Fruit fly (Drosophila melanogaster) whole organism, embryonic: Measurements from ENCODE around the gene Arp3.

ENCODE experiments used
- Bgb ChIP-seq: fragments of 200-800 bp; sonication (Bioruptor generic); IDR thresholded peaks from 2 replicates; pipeline ENCODE4 v1.3.6; 2022; ENCODE audit warnings: missing biosample characterization, missing genetic modification characterization; ENCODE audit not compliant: partially characterized antibody
- BtbVII ChIP-seq: fragments of 200-800 bp; sonication (Bioruptor generic); optimal IDR thresholded peaks from 3 replicates; lab custom pipeline; 2017; ENCODE audit warnings: missing biosample characterization, mild to moderate bottlenecking, missing genetic modification characterization
- CG10959 ChIP-seq: fragments of 200-800 bp; sonication (Bioruptor generic); IDR thresholded peaks from 2 replicates; pipeline ENCODE4 v1.3.6; 2022; ENCODE audit warnings: missing biosample characterization, missing genetic modification characterization
- CG12769 ChIP-seq: fragments of 200-800 bp; sonication (Bioruptor generic); optimal IDR thresholded peaks from 2 replicates; lab custom pipeline; 2019; ENCODE audit warnings: missing biosample characterization, mild to moderate bottlenecking, missing genetic modification characterization, moderate library complexity
- CG13424 ChIP-seq: fragments of 200-800 bp; sonication (Bioruptor generic); optimal IDR thresholded peaks from 2 replicates; lab custom pipeline; 2019; ENCODE audit warnings: missing biosample characterization, mild to moderate bottlenecking, missing genetic modification characterization, moderate library complexity
- CG14860 ChIP-seq: fragments of 200-800 bp; sonication (Bioruptor generic); IDR thresholded peaks from 3 replicates; pipeline ENCODE4 v1.3.6; 2022; ENCODE audit warnings: missing biosample characterization, missing genetic modification characterization; ENCODE audit not compliant: partially characterized antibody
- CG14965 ChIP-seq: fragments of 200-800 bp; sonication (Bioruptor generic); optimal IDR thresholded peaks from 2 replicates; lab custom pipeline; 2016; ENCODE audit warnings: missing biosample characterization, missing genetic modification characterization, borderline replicate concordance
- CG17328 ChIP-seq: fragments of 200-800 bp; sonication (Bioruptor generic); IDR thresholded peaks from 2 replicates; pipeline ENCODE4 v1.3.6; 2022; ENCODE audit warnings: missing biosample characterization, missing genetic modification characterization
- CG18262 ChIP-seq: fragments of 200-800 bp; optimal IDR thresholded peaks from 3 replicates; lab custom pipeline; 2019; ENCODE audit warnings: missing biosample characterization, mild to moderate bottlenecking, missing genetic modification characterization, moderate library complexity
- CG18764 ChIP-seq: fragments of 200-800 bp; sonication (Bioruptor generic); optimal IDR thresholded peaks from 3 replicates; lab custom pipeline; 2016; ENCODE audit warnings: missing biosample characterization, missing genetic modification characterization
- CG2116 ChIP-seq: fragments of 200-800 bp; sonication (Bioruptor generic); optimal IDR thresholded peaks from 3 replicates; lab custom pipeline; 2018; ENCODE audit warnings: missing biosample characterization, mild to moderate bottlenecking, missing genetic modification characterization
- CG31224 ChIP-seq: fragments of 200-800 bp; sonication (Bioruptor generic); IDR thresholded peaks from 2 replicates; pipeline ENCODE4 v1.3.6; 2022; ENCODE audit warnings: missing biosample characterization, missing genetic modification characterization
- CG34224 ChIP-seq: fragments of 200-800 bp; sonication (Bioruptor generic); IDR thresholded peaks from 3 replicates; pipeline ENCODE4 v1.3.6; 2022; ENCODE audit warnings: missing biosample characterization, missing genetic modification characterization; ENCODE audit not compliant: partially characterized antibody
- CG34422 ChIP-seq: fragments of 200-800 bp; sonication (Bioruptor generic); IDR thresholded peaks from 3 replicates; pipeline ENCODE4 v1.3.6; 2022; ENCODE audit warnings: missing biosample characterization, missing genetic modification characterization
- CG7271 ChIP-seq: fragments of 200-800 bp; sonication (Bioruptor generic); optimal IDR thresholded peaks from 2 replicates; lab custom pipeline; 2018; ENCODE audit warnings: missing biosample characterization, mild to moderate bottlenecking, missing genetic modification characterization, moderate library complexity
- CG7357 ChIP-seq: fragments of 200-800 bp; sonication (Bioruptor generic); IDR thresholded peaks from 3 replicates; pipeline ENCODE4 v1.3.6; 2022; ENCODE audit warnings: missing biosample characterization, missing genetic modification characterization
- CG7963 ChIP-seq: fragments of 200-800 bp; sonication (Bioruptor generic); IDR thresholded peaks from 3 replicates; pipeline ENCODE4 v1.3.6; 2022; ENCODE audit warnings: missing biosample characterization, missing genetic modification characterization; ENCODE audit not compliant: partially characterized antibody
- Chrac-16 ChIP-seq: fragments of 200-800 bp; sonication (Bioruptor generic); optimal IDR thresholded peaks from 3 replicates; lab custom pipeline; 2016; ENCODE audit warnings: missing biosample characterization, missing genetic modification characterization
- CrebB ChIP-seq: fragments of 200-800 bp; sonication (Bioruptor generic); optimal IDR thresholded peaks from 3 replicates; lab custom pipeline; 2018; ENCODE audit warnings: missing biosample characterization, mild to moderate bottlenecking, missing genetic modification characterization
- Dbx ChIP-seq: fragments of 200-800 bp; sonication (Bioruptor generic); IDR thresholded peaks from 3 replicates; pipeline ENCODE4 v1.3.6; 2022; ENCODE audit warnings: missing biosample characterization, missing genetic modification characterization
- ERR ChIP-seq: fragments of 200-800 bp; sonication (Bioruptor generic); optimal IDR thresholded peaks from 2 replicates; lab custom pipeline; 2016; ENCODE audit warnings: missing biosample characterization, missing genetic modification characterization
- Ets97D ChIP-seq: fragments of 200-800 bp; sonication (Bioruptor generic); optimal IDR thresholded peaks from 3 replicates; lab custom pipeline; 2016; ENCODE audit warnings: missing biosample characterization, missing genetic modification characterization
- Fer1 ChIP-seq: fragments of 200-800 bp; sonication (Bioruptor generic); optimal IDR thresholded peaks from 2 replicates; lab custom pipeline; 2017; ENCODE audit warnings: missing biosample characterization, mild to moderate bottlenecking, missing genetic modification characterization
- H2.0 ChIP-seq: fragments of 200-800 bp; sonication (Bioruptor generic); IDR thresholded peaks from 2 replicates; pipeline ENCODE4 v1.3.6; 2022; ENCODE audit warnings: missing biosample characterization, missing genetic modification characterization
- Hand ChIP-seq: fragments of 200-800 bp; sonication (Bioruptor generic); optimal IDR thresholded peaks from 2 replicates; lab custom pipeline; 2017; ENCODE audit warnings: mild to moderate bottlenecking, missing biosample characterization, missing genetic modification reagents, missing genetic modification characterization
- MESR4 ChIP-seq: fragments of 200-800 bp; sonication (Bioruptor generic); optimal IDR thresholded peaks from 2 replicates; lab custom pipeline; 2018; ENCODE audit warnings: missing biosample characterization, mild to moderate bottlenecking, missing genetic modification characterization, moderate library complexity
- NFAT ChIP-seq: fragments of 200-800 bp; sonication (Bioruptor generic); IDR thresholded peaks from 2 replicates; pipeline ENCODE4 v1.3.6; 2022; ENCODE audit warnings: missing biosample characterization, missing genetic modification characterization
- NfI ChIP-seq: fragments of 200-800 bp; sonication (Bioruptor generic); optimal IDR thresholded peaks from 3 replicates; lab custom pipeline; 2018; ENCODE audit warnings: missing biosample characterization, mild to moderate bottlenecking, missing genetic modification characterization, moderate library complexity
- Rfx ChIP-seq: fragments of 200-800 bp; sonication (Bioruptor generic); IDR thresholded peaks from 2 replicates; pipeline ENCODE4 v1.3.6; 2022; ENCODE audit warnings: missing biosample characterization, missing genetic modification characterization
- Sox100B ChIP-seq: fragments of 200-800 bp; sonication (Bioruptor generic); optimal IDR thresholded peaks from 3 replicates; lab custom pipeline; 2018; ENCODE audit warnings: missing biosample characterization, mild to moderate bottlenecking, missing genetic modification characterization
- Trl ChIP-seq, 3 experiments: fragments of >200 bp in 2 of 3; fragments of 200-800 bp in 1 of 3; sonication (Bioruptor generic) in 1 of 3; optimal IDR thresholded peaks; 2 replicates in 1 of 3; 3 replicates in 2 of 3; lab custom pipeline; 2016 to 2017; ENCODE audit warnings: missing biosample characterization in 1 of 3, missing genetic modification characterization in 1 of 3
- amos ChIP-seq: fragments of 200-800 bp; sonication (Bioruptor generic); IDR thresholded peaks from 2 replicates; pipeline ENCODE4 v1.3.6; 2022; ENCODE audit warnings: missing biosample characterization, missing genetic modification characterization; ENCODE audit not compliant: partially characterized antibody
- crol ChIP-seq: fragments of 200-800 bp; sonication (Bioruptor generic); IDR thresholded peaks from 2 replicates; pipeline ENCODE4 v1.3.6; 2022; ENCODE audit warnings: missing biosample characterization, missing genetic modification characterization
- cwo ChIP-seq: fragments of 200-800 bp; sonication (Bioruptor generic); optimal IDR thresholded peaks from 3 replicates; lab custom pipeline; 2017; ENCODE audit warnings: missing biosample characterization, missing genetic modification characterization, mild to moderate bottlenecking, moderate library complexity, missing genetic modification reagents
- fd102C ChIP-seq: fragments of 200-800 bp; sonication (Bioruptor generic); optimal IDR thresholded peaks from 2 replicates; lab custom pipeline; 2018; ENCODE audit warnings: missing biosample characterization, mild to moderate bottlenecking, missing genetic modification characterization, moderate library complexity
- grn ChIP-seq: fragments of 200-800 bp; sonication (Bioruptor generic); optimal IDR thresholded peaks from 3 replicates; lab custom pipeline; 2017; ENCODE audit warnings: missing biosample characterization, missing genetic modification characterization
- gro ChIP-seq: fragments of 200-800 bp; sonication (Bioruptor generic); optimal IDR thresholded peaks from 2 replicates; lab custom pipeline; 2016; ENCODE audit warnings: missing biosample characterization, missing genetic modification characterization
- insv ChIP-seq, 2 experiments: fragments of 200-800 bp; sonication (Bioruptor generic); optimal IDR thresholded peaks; 3 replicates each; lab custom pipeline; 2016 to 2018; ENCODE audit warnings: missing biosample characterization in 2 of 2, missing genetic modification characterization in 2 of 2
- kay ChIP-seq: fragments of 200-800 bp; sonication (Bioruptor generic); optimal IDR thresholded peaks from 2 replicates; lab custom pipeline; 2016; ENCODE audit warnings: missing biosample characterization, missing genetic modification characterization
- lbe ChIP-seq: fragments of 200-800 bp; sonication (Bioruptor generic); optimal IDR thresholded peaks from 2 replicates; lab custom pipeline; 2016; ENCODE audit warnings: missing biosample characterization, mild to moderate bottlenecking, missing genetic modification characterization
- nerfin-2 ChIP-seq: fragments of 200-800 bp; sonication (Bioruptor generic); IDR thresholded peaks from 2 replicates; pipeline ENCODE4 v1.3.6; 2022; ENCODE audit warnings: missing biosample characterization, missing genetic modification characterization; ENCODE audit not compliant: partially characterized antibody
- onecut ChIP-seq: fragments of 200-800 bp; sonication (Bioruptor generic); IDR thresholded peaks from 2 replicates; pipeline ENCODE4 v1.3.6; 2022; ENCODE audit warnings: missing biosample characterization, missing genetic modification characterization
- otp ChIP-seq: fragments of 200-800 bp; sonication (Bioruptor generic); IDR thresholded peaks from 3 replicates; pipeline ENCODE4, ENCODE4 v1.3.6; 2022; ENCODE audit warnings: missing biosample characterization, missing genetic modification characterization
- pan ChIP-seq, 4 experiments: fragments of >200 bp in 3 of 4; fragments of 200-800 bp in 1 of 4; sonication (Bioruptor generic) in 1 of 4; optimal IDR thresholded peaks in 3 of 4; IDR thresholded peaks in 1 of 4; 2 replicates each; pipeline versions ENCODE4 v1.3.6 to Lab custom; 2017 to 2022; ENCODE audit warnings: missing biosample characterization in 2 of 4, missing genetic modification characterization in 2 of 4, mixed read lengths in 1 of 4
- ro ChIP-seq: fragments of 200-800 bp; sonication (Bioruptor generic); IDR thresholded peaks from 2 replicates; pipeline ENCODE4 v1.3.6; 2022; ENCODE audit warnings: missing biosample characterization, missing genetic modification characterization
- slbo ChIP-seq: fragments of 200-800 bp; sonication (Bioruptor generic); IDR thresholded peaks from 2 replicates; pipeline ENCODE4 v1.3.6; 2022; ENCODE audit warnings: missing biosample characterization, missing genetic modification characterization
- unc-4 ChIP-seq: fragments of 200-800 bp; sonication (Bioruptor generic); IDR thresholded peaks from 2 replicates; pipeline ENCODE4 v1.3.6; 2022; ENCODE audit warnings: missing biosample characterization, missing genetic modification characterization; ENCODE audit not compliant: partially characterized antibody
- wor ChIP-seq: fragments of 200-800 bp; sonication (Bioruptor generic); IDR thresholded peaks from 2 replicates; pipeline ENCODE4 v1.3.6; 2022; ENCODE audit warnings: missing biosample characterization, missing genetic modification characterization
- zf30C ChIP-seq: fragments of 200-800 bp; sonication (Bioruptor generic); optimal IDR thresholded peaks from 3 replicates; lab custom pipeline; 2018; ENCODE audit warnings: missing biosample characterization, mild to moderate bottlenecking, missing genetic modification characterization

Gene Arp3

dm6 chr3L:8121590-8121989 is 5.9 kb upstream of the Arp3 start, which contains the start of gene ldbr (continued):
- peak; percentile 50; the same call in 1 of the 2 replicates for TF ChIP-seq unc-4
- peak; percentile 36; the same call in 1 of the 3 replicates for TF ChIP-seq CG34422
- TF ChIP-seq CG18262 (tag; lab: Kevin White, UChicago), result peak; percentile 15
- TF ChIP-seq NfI, result peak; percentile 31
- peak; percentile 63; the same call in 2 of the 3 replicates for TF ChIP-seq CG34224 (GFP tag; lab: Robert Waterston, UW)
- peak; percentile 56 for TF ChIP-seq CG7963 (GFP tag; lab: Robert Waterston, UW)
- TF ChIP-seq lbe, result peak; percentile 74
- peak; percentile 56 for TF ChIP-seq Bgb (GFP tag; lab: Robert Waterston, UW)
- peak; percentile 72 for TF ChIP-seq onecut (GFP tag; lab: Robert Waterston, UW)
- TF ChIP-seq fd102C (GFP tag; lab: Kevin White, UChicago), result no peak
- TF ChIP-seq cwo, result no peak
- TF ChIP-seq Trl (optimal IDR thresholded peaks at IDR 0.05; lab: Kevin White, UChicago), result no peak
- TF ChIP-seq Trl (GFP tag; optimal IDR thresholded peaks at IDR 0.05; lab: Kevin White, UChicago), result no peak
- TF ChIP-seq Ets97D (GFP tag; lab: Kevin White, UChicago), result peak; percentile 69
- TF ChIP-seq CG2116, result peak; percentile 87
- TF ChIP-seq amos (GFP tag; lab: Robert Waterston, UW), result peak; percentile 50; the same call in 1 of the 2 replicates
- TF ChIP-seq MESR4 (GFP tag; lab: Kevin White, UChicago), result peak; percentile 31
- peak; percentile 52; the same call in 1 of the 2 replicates for TF ChIP-seq nerfin-2 (GFP tag; lab: Robert Waterston, UW)
- peak in 1 of 2 experiments; percentile 26 for TF ChIP-seq insv (GFP tag; optimal IDR thresholded peaks at IDR 0.05; lab: Kevin White, UChicago)
- TF ChIP-seq Fer1 (GFP tag; lab: Kevin White, UChicago), result peak; percentile 56
- peak; percentile 3 for TF ChIP-seq CG13424 (tag; lab: Kevin White, UChicago)
- TF ChIP-seq zf30C (GFP tag; lab: Kevin White, UChicago), result no peak
- no peak for TF ChIP-seq BtbVII (GFP tag; lab: Kevin White, UChicago)
- TF ChIP-seq CrebB (tag; lab: Kevin White, UChicago), result peak; percentile 39
- TF ChIP-seq wor, result no peak
- 0 out of 3 replicates have a peak, but pooled peaks have one; percentile 33 for TF ChIP-seq CG14860 (GFP tag; lab: Robert Waterston, UW)
- no peak for TF ChIP-seq Chrac-16 (GFP tag; lab: Kevin White, UChicago)
- TF ChIP-seq, all 482 proteins: peak for 72

dm6 chr3L:8116809-8117208 is 1.1 kb upstream of the Arp3 start:
- TF ChIP-seq CG14965, result no peak
- no peak for TF ChIP-seq NFAT (GFP tag; lab: Robert Waterston, UW)
- TF ChIP-seq Hand, result no peak
- no peak for TF ChIP-seq gro
- TF ChIP-seq slbo (GFP tag; lab: Robert Waterston, UW), result peak; percentile 48; the same call in 1 of the 2 replicates
- TF ChIP-seq grn (GFP tag; lab: Kevin White, UChicago), result no peak
- no peak for TF ChIP-seq CG10959 (GFP tag; lab: Robert Waterston, UW)
- no peak for TF ChIP-seq H2.0 (GFP tag; lab: Robert Waterston, UW)
- TF ChIP-seq NfI, result no peak
- TF ChIP-seq crol (GFP tag; lab: Robert Waterston, UW), result peak; percentile 27
- TF ChIP-seq otp (GFP tag; lab: Robert Waterston, UW), result 0 out of 3 replicates have a peak, but pooled peaks have one; percentile 12
- no peak for TF ChIP-seq CG17328 (GFP tag; lab: Robert Waterston, UW)
- TF ChIP-seq CG12769 (tag; lab: Kevin White, UChicago), result no peak
- TF ChIP-seq Rfx, result no peak
- no peak for TF ChIP-seq ERR (GFP tag; lab: Kevin White, UChicago)
- TF ChIP-seq CG7357 (GFP tag; lab: Robert Waterston, UW), result 0 out of 3 replicates have a peak, but pooled peaks have one; percentile 10
- TF ChIP-seq ro, result no peak
- no peak for TF ChIP-seq pan (optimal IDR thresholded peaks at IDR 0.05; lab: Kevin White, UChicago)
- no peak for TF ChIP-seq pan (GFP tag; optimal IDR thresholded peaks at IDR 0.05 in 1 of 2, IDR thresholded peaks at IDR 0.05 in 1 of 2)
- TF ChIP-seq CG7271, result no peak
- no peak for TF ChIP-seq Sox100B (GFP tag; lab: Kevin White, UChicago)
- peak; percentile 47 for TF ChIP-seq kay
- no peak for TF ChIP-seq CG18764 (GFP tag; lab: Kevin White, UChicago)
- TF ChIP-seq CG31224 (GFP tag; lab: Robert Waterston, UW), result no peak
- no peak for TF ChIP-seq Dbx (GFP tag; lab: Robert Waterston, UW)
